Fruit fly (Drosophila melanogaster) whole organism, embryonic: ENCODE results near the gene CecA1.
A peak's percentile ranks its signal among the peaks of the same experiment; 100 is the strongest.

Experiments
- Antp ChIP-seq: fragments of 200-800 bp; sonication (Bioruptor generic); optimal IDR thresholded peaks from 3 replicates; lab custom pipeline; 2016; ENCODE audit warnings: missing biosample characterization, missing genetic modification characterization
- BtbVII ChIP-seq: fragments of 200-800 bp; sonication (Bioruptor generic); optimal IDR thresholded peaks from 3 replicates; lab custom pipeline; 2017; ENCODE audit warnings: missing biosample characterization, mild to moderate bottlenecking, missing genetic modification characterization
- CG10267 ChIP-seq: fragments of 200-800 bp; sonication (Bioruptor generic); optimal IDR thresholded peaks from 2 replicates; lab custom pipeline; 2018; ENCODE audit warnings: missing biosample characterization, mild to moderate bottlenecking, missing genetic modification characterization, moderate library complexity
- CG11398 ChIP-seq: fragments of 200-800 bp; sonication (Bioruptor generic); optimal IDR thresholded peaks from 2 replicates; lab custom pipeline; 2016; ENCODE audit warnings: missing biosample characterization, missing genetic modification characterization
- CG12769 ChIP-seq: fragments of 200-800 bp; sonication (Bioruptor generic); optimal IDR thresholded peaks from 2 replicates; lab custom pipeline; 2019; ENCODE audit warnings: missing biosample characterization, mild to moderate bottlenecking, missing genetic modification characterization, moderate library complexity
- CG13424 ChIP-seq: fragments of 200-800 bp; sonication (Bioruptor generic); optimal IDR thresholded peaks from 2 replicates; lab custom pipeline; 2019; ENCODE audit warnings: missing biosample characterization, mild to moderate bottlenecking, missing genetic modification characterization, moderate library complexity
- CG17385 ChIP-seq: fragments of 200-800 bp; sonication (Bioruptor generic); optimal IDR thresholded peaks from 3 replicates; lab custom pipeline; 2018; ENCODE audit warnings: missing biosample characterization, mild to moderate bottlenecking, missing genetic modification characterization
- CG18476 ChIP-seq: fragments of 200-800 bp; sonication (Bioruptor generic); optimal IDR thresholded peaks from 2 replicates; lab custom pipeline; 2016; ENCODE audit warnings: missing biosample characterization, mild to moderate bottlenecking, missing genetic modification characterization
- CG2116 ChIP-seq: fragments of 200-800 bp; sonication (Bioruptor generic); optimal IDR thresholded peaks from 3 replicates; lab custom pipeline; 2018; ENCODE audit warnings: missing biosample characterization, mild to moderate bottlenecking, missing genetic modification characterization
- CG30403 ChIP-seq: fragments of 200-800 bp; sonication (Bioruptor generic); optimal IDR thresholded peaks from 3 replicates; lab custom pipeline; 2016; ENCODE audit warnings: missing biosample characterization, missing genetic modification characterization
- CG32767 ChIP-seq: fragments of 200-800 bp; sonication (Bioruptor generic); IDR thresholded peaks from 2 replicates; pipeline ENCODE4 v1.3.6; 2022; ENCODE audit warnings: missing biosample characterization, missing genetic modification characterization
- CG4360 ChIP-seq: fragments of 200-800 bp; sonication (Bioruptor generic); IDR thresholded peaks from 2 replicates; pipeline ENCODE4 v1.3.6; 2022; ENCODE audit warnings: missing biosample characterization, missing genetic modification characterization
- CG43689 ChIP-seq: fragments of 200-800 bp; sonication (Bioruptor generic); IDR thresholded peaks from 2 replicates; pipeline ENCODE4 v1.3.6; 2022; ENCODE audit warnings: missing biosample characterization, missing genetic modification characterization
- CG4707 ChIP-seq: fragments of 200-800 bp; sonication (Bioruptor generic); optimal IDR thresholded peaks from 2 replicates; lab custom pipeline; 2018; ENCODE audit warnings: missing biosample characterization, mild to moderate bottlenecking, missing genetic modification characterization, moderate library complexity
- CG6791 ChIP-seq: fragments of 200-800 bp; sonication (Bioruptor generic); IDR thresholded peaks from 3 replicates; pipeline ENCODE4 v1.3.6; 2022; ENCODE audit warnings: missing biosample characterization, missing genetic modification characterization; ENCODE audit not compliant: partially characterized antibody
- CG7928 ChIP-seq: fragments of 200-800 bp; sonication (Bioruptor generic); optimal IDR thresholded peaks from 2 replicates; lab custom pipeline; 2017; ENCODE audit warnings: missing biosample characterization, mild to moderate bottlenecking, missing genetic modification characterization
- CG8388 ChIP-seq: fragments of 200-800 bp; sonication (Bioruptor generic); optimal IDR thresholded peaks from 2 replicates; lab custom pipeline; 2019; ENCODE audit warnings: missing biosample characterization, mild to moderate bottlenecking, missing genetic modification characterization, moderate library complexity
- CHES-1-like ChIP-seq: fragments of 200-800 bp; sonication (Bioruptor generic); optimal IDR thresholded peaks from 2 replicates; lab custom pipeline; 2016; ENCODE audit warnings: missing biosample characterization, missing genetic modification characterization
- Dbx ChIP-seq: fragments of 200-800 bp; sonication (Bioruptor generic); IDR thresholded peaks from 3 replicates; pipeline ENCODE4 v1.3.6; 2022; ENCODE audit warnings: missing biosample characterization, missing genetic modification characterization
- Deaf1 ChIP-seq: fragments of 200-800 bp; optimal IDR thresholded peaks from 3 replicates; lab custom pipeline; 2019; ENCODE audit warnings: missing biosample characterization, mild to moderate bottlenecking, missing genetic modification characterization, moderate library complexity
- Elba2 ChIP-seq: fragments of 200-800 bp; sonication (Bioruptor generic); optimal IDR thresholded peaks from 3 replicates; lab custom pipeline; 2016; ENCODE audit warnings: missing biosample characterization, missing genetic modification characterization
- Ets65A ChIP-seq: fragments of 200-800 bp; sonication (Bioruptor generic); peaks from one replicate; lab custom pipeline; 2016; ENCODE audit warnings: missing biosample characterization, missing genetic modification characterization
- HHEX ChIP-seq: fragments of 200-800 bp; sonication (Bioruptor generic); optimal IDR thresholded peaks from 3 replicates; lab custom pipeline; 2017; ENCODE audit warnings: missing biosample characterization, mild to moderate bottlenecking, missing genetic modification characterization, missing genetic modification reagents
- MESR4 ChIP-seq: fragments of 200-800 bp; sonication (Bioruptor generic); optimal IDR thresholded peaks from 2 replicates; lab custom pipeline; 2018; ENCODE audit warnings: missing biosample characterization, mild to moderate bottlenecking, missing genetic modification characterization, moderate library complexity
- Med ChIP-seq: fragments of 200-800 bp; sonication (Bioruptor generic); peaks from one replicate; lab custom pipeline; 2016; ENCODE audit warnings: missing biosample characterization, missing genetic modification characterization, mild to moderate bottlenecking, inconsistent platforms, moderate library complexity
- Mrtf ChIP-seq: fragments of 200-800 bp; sonication (Bioruptor generic); IDR thresholded peaks from 3 replicates; pipeline ENCODE4 v1.3.6; 2022; ENCODE audit warnings: missing biosample characterization, missing genetic modification characterization
- Nf-YB ChIP-seq: fragments of 200-800 bp; sonication (Bioruptor generic); optimal IDR thresholded peaks from 3 replicates; lab custom pipeline; 2019; ENCODE audit warnings: missing biosample characterization, mild to moderate bottlenecking, missing genetic modification characterization, moderate library complexity
- Nf-YC ChIP-seq: fragments of 200-800 bp; optimal IDR thresholded peaks from 3 replicates; lab custom pipeline; 2019; ENCODE audit warnings: missing biosample characterization, mild to moderate bottlenecking, missing genetic modification characterization, moderate library complexity
- Pdp1 ChIP-seq, 2 experiments: fragments of 200-800 bp; sonication (Bioruptor generic); optimal IDR thresholded peaks; 3 replicates each; lab custom pipeline; 2016; ENCODE audit warnings: missing biosample characterization in 2 of 2, missing genetic modification characterization in 2 of 2, mild to moderate bottlenecking in 1 of 2, moderate library complexity in 1 of 2
- Rx ChIP-seq: fragments of 200-800 bp; sonication (Bioruptor generic); IDR thresholded peaks from 2 replicates; pipeline ENCODE4 v1.3.6; 2022; ENCODE audit warnings: missing biosample characterization, missing genetic modification characterization
- TFAM ChIP-seq: fragments of 200-800 bp; sonication (Bioruptor generic); optimal IDR thresholded peaks from 2 replicates; lab custom pipeline; 2017; ENCODE audit warnings: missing biosample characterization, missing genetic modification characterization, inconsistent platforms
- chinmo ChIP-seq: fragments of 200-800 bp; sonication (Bioruptor generic); IDR thresholded peaks from 4 replicates; pipeline ENCODE4 v1.3.6; 2022; ENCODE audit warnings: missing biosample characterization, missing genetic modification characterization; ENCODE audit not compliant: partially characterized antibody
- chm ChIP-seq: fragments of 200-800 bp; sonication (Bioruptor generic); IDR thresholded peaks from 2 replicates; pipeline ENCODE4 v1.3.6; 2022; ENCODE audit warnings: missing biosample characterization, missing genetic modification characterization
- crol ChIP-seq: fragments of 200-800 bp; sonication (Bioruptor generic); IDR thresholded peaks from 2 replicates; pipeline ENCODE4 v1.3.6; 2022; ENCODE audit warnings: missing biosample characterization, missing genetic modification characterization
- emc ChIP-seq: fragments of 200-800 bp; sonication (Bioruptor generic); optimal IDR thresholded peaks from 2 replicates; lab custom pipeline; 2016; ENCODE audit warnings: missing biosample characterization, missing genetic modification characterization
- gce ChIP-seq: fragments of 200-800 bp; sonication (Bioruptor generic); IDR thresholded peaks from 3 replicates; pipeline ENCODE4 v1.3.6; 2022; ENCODE audit warnings: missing biosample characterization, missing genetic modification characterization
- grn ChIP-seq: fragments of 200-800 bp; sonication (Bioruptor generic); optimal IDR thresholded peaks from 3 replicates; lab custom pipeline; 2017; ENCODE audit warnings: missing biosample characterization, missing genetic modification characterization
- hbn ChIP-seq: fragments of 200-800 bp; sonication (Bioruptor generic); IDR thresholded peaks from 2 replicates; pipeline ENCODE4 v1.3.6; 2022; ENCODE audit warnings: missing biosample characterization, missing genetic modification characterization; ENCODE audit not compliant: partially characterized antibody
- lilli ChIP-seq: fragments of 200-800 bp; sonication (Bioruptor generic); optimal IDR thresholded peaks from 3 replicates; lab custom pipeline; 2016; ENCODE audit warnings: missing biosample characterization, missing genetic modification characterization
- onecut ChIP-seq: fragments of 200-800 bp; sonication (Bioruptor generic); IDR thresholded peaks from 2 replicates; pipeline ENCODE4 v1.3.6; 2022; ENCODE audit warnings: missing biosample characterization, missing genetic modification characterization
- seq ChIP-seq: fragments of 200-800 bp; sonication (Bioruptor generic); IDR thresholded peaks from 2 replicates; pipeline ENCODE4 v1.3.6; 2022; ENCODE audit warnings: missing biosample characterization, missing genetic modification characterization
- sr ChIP-seq: fragments of 200-800 bp; sonication (Bioruptor generic); IDR thresholded peaks from 3 replicates; pipeline ENCODE4 v1.3.6; 2022; ENCODE audit warnings: missing biosample characterization, missing genetic modification characterization
- ttk ChIP-seq: fragments of 200-800 bp; sonication (Bioruptor generic); IDR thresholded peaks from 2 replicates; pipeline ENCODE4 v2.1.2; 2022; ENCODE audit warnings: missing biosample characterization, missing genetic modification characterization

The CecA1 gene

DNA sequence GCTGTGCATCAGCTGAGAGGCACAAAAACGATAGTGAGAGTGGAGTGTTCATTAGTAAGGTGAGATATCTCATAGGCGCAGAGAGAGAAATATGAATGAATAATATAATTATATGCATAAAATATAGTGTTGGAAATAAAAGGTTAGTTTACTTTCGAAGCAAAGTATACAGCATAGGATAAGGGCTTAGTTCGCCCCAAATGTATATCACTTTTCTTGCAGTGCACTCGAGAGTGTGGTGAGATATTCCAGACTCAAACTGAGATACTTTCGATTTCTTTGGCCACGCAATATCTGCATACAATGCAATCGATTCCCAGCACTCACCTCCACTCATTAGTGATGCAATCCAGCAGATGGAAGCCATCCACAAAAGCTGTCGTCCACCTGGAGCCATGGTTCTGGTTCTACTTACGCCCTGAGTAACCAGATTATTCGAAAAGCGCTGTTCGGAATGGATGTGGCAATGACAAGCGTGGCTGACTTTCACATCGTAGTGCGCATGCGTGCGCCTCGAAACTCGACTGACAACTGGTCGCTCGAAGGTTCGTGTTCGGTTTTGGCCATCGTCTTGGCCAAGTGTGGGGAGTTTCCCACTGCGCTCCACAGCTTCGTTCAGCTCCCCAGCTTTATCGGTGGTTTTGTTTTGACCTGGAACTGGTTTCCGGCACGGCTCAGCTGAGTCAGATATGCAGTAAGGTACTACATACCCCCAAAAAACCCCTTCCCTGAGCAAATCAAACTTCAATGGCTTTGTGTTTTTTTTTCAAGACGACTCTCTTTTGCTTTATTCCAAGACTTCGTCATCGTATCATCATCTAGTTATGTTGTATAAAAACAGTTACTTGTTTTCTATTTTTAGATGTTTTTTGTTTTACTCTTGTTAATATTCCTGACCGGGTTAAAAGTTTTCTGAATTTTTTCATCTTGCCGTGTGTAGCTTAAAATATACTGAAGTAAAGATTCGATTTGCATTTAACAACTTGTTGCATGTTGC lies 39.7 kb upstream of the CecA1 start, which contains the start of gene Rsod (continued):
- TF ChIP-seq hbn (GFP tag; lab: Robert Waterston, UW) (no peak), CG30403 (GFP tag; lab: Kevin White, UChicago) (peak; percentile 49)

DNA sequence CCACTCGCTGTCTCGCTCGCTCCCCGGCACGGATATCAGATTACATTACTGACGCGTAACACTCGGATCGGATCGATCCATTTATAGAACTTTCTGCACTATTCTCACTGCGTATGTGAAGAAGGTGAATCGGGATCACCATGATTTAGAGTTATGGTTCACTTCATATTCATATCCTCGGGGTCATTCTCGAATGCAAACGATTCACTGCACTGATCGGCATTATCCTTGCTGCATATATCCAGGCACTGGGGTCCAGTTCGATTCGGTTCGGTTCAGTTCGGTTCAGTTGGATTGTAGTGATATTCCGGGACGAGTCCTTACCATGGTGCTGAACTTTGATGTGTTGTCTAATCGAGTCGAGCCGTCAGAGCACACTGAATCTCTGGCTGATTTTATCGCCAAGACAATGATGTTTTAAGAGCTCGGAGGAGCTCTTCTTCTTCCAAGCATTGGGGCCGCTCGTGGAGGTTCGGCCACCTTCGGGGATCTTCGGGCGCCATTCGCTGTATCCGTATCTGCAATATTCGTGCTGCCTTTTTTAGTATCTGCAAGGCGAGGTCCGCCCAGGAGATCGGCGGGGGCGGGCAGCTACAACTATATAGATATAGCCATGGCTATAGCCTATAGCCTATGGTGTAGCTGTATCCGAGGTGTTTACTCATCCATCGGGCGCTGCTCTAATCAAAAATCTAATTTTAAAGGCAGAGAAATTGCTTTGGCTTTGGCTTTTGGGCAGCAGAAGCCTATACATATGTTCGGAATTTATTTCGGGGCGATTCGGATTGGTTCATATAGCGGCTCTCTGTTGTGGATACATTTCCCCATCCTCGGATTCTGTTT lies 36.3 kb upstream of the CecA1 start, which contains the start of gene Mlc2:
TSS of gene Mlc2 (minus strand) at position 392 of the 843 bp plus-strand sequence.
- TF ChIP-seq chinmo (GFP tag; lab: Robert Waterston, UW) (0 out of 4 replicates have a peak, but pooled peaks have one; percentile 53), Nf-YC (tag; lab: Kevin White, UChicago) (peak; percentile 43), Pdp1 (GFP tag; optimal IDR thresholded peaks at IDR 0.05; lab: Kevin White, UChicago) (peak in 1 of 2 experiments; percentile 85), MESR4 (no peak), Deaf1 (tag; lab: Kevin White, UChicago) (peak; percentile 95), onecut (GFP tag; lab: Robert Waterston, UW) (no peak), chm (GFP tag; lab: Robert Waterston, UW) (peak; percentile 38; the same call in 1 of the 2 replicates), TFAM (no peak), ttk (GFP tag; lab: Robert Waterston, UW) (no peak), sr (peak; percentile 52; the same call in 1 of the 3 replicates), CG2116 (GFP tag; lab: Kevin White, UChicago) (no peak), gce (GFP tag; lab: Robert Waterston, UW) (0 out of 3 replicates have a peak, but pooled peaks have one; percentile 27), CG13424 (no peak), CG10267 (tag; lab: Kevin White, UChicago) (no peak), Mrtf (GFP tag; lab: Robert Waterston, UW) (peak; percentile 54; the same call in 1 of the 3 replicates), Elba2 (GFP tag; lab: Kevin White, UChicago) (no peak), lilli (GFP tag; lab: Kevin White, UChicago) (peak; percentile 84), Dbx (GFP tag; lab: Robert Waterston, UW) (no peak), CG8388 (GFP tag; lab: Kevin White, UChicago) (no peak), Med (GFP tag; lab: Kevin White, UChicago) (peak; percentile 53), CG43689 (GFP tag; lab: Robert Waterston, UW) (no peak), Nf-YB (GFP tag; lab: Kevin White, UChicago) (peak; percentile 48), CG17385 (peak; percentile 60), CG12769 (peak; percentile 44), HHEX (no peak), grn (GFP tag; lab: Kevin White, UChicago) (no peak), BtbVII (GFP tag; lab: Kevin White, UChicago) (no peak), crol (GFP tag; lab: Robert Waterston, UW) (peak; percentile 66), CG32767 (GFP tag; lab: Robert Waterston, UW) (peak; percentile 37; the same call in 1 of the 2 replicates)

DNA sequence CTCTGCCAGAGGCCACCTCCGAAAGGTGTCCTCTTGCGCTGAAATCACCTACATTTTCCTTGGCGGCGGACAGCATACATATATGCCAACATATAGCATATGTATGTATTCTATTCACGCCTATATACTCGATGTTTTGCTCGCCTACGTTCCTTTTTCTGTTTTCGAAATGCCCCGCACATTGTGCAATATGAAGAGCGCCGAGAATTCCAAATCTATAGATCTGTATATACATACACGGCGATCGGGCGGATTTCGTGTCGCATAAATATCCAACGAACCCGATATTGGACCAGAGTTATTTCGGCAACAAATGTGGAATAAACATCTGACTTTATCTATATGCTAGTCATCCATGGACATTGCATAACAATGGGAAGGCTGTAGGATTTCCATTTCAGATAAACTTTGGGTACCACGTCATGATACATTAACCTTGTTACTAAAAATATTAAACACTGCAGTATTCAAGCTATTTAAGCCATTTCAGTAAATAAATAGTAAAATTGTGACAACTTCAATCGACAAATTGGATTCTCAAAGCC lies 35.6 kb upstream of the CecA1 start:
- TF ChIP-seq CG4360 (GFP tag; lab: Robert Waterston, UW), result no peak
- peak; percentile 81 for TF ChIP-seq sr
- TF ChIP-seq Antp (GFP tag; lab: Kevin White, UChicago), result no peak
- TF ChIP-seq CG18476 (GFP tag; lab: Kevin White, UChicago), result no peak
- TF ChIP-seq CG12769, result peak; percentile 62
- TF ChIP-seq CG4707, result no peak
- peak; percentile 37 for TF ChIP-seq Ets65A (GFP tag; lab: Kevin White, UChicago)
- TF ChIP-seq Rx (GFP tag; lab: Robert Waterston, UW), result no peak
- no peak for TF ChIP-seq CHES-1-like
- no peak for TF ChIP-seq seq
- no peak for TF ChIP-seq CG6791
- no peak for TF ChIP-seq emc
- TF ChIP-seq chinmo (GFP tag; lab: Robert Waterston, UW), result 0 out of 4 replicates have a peak, but pooled peaks have one; percentile 21
- peak in 1 of 2 experiments; percentile 96 for TF ChIP-seq Pdp1 (GFP tag; optimal IDR thresholded peaks at IDR 0.05; lab: Kevin White, UChicago)
- no peak for TF ChIP-seq CG11398
- no peak for TF ChIP-seq CG7928
